Worm (Caenorhabditis elegans): ENCODE data around the gene nhr-119.

nhr-119 gene

ce11 chrII:2816676-2817075, 16.3 kb upstream of the nhr-119 start, which contains the start of gene set-13:
set-13 (plus strand) TSS chrII:2816976.
- no peak for TF ChIP-seq unc-62 (GFP tag; optimal IDR thresholded peaks at IDR 0.05)

- no peak for TF ChIP-seq unc-62 (GFP tag; optimal IDR thresholded peaks at IDR 0.05)
Measured at ce11 chrII:2815444-2815843, 15.0 kb upstream of the nhr-119 start, which contains the start of gene K12H6.2. K12H6.2 (minus strand) TSS chrII:2815544.

- no peak for TF ChIP-seq unc-62 (GFP tag; optimal IDR thresholded peaks at IDR 0.05)
Measured at ce11 chrII:2815017-2815416, 14.6 kb upstream of the nhr-119 start.

ce11 chrII:2807674-2808206, 7.3 kb upstream of the nhr-119 start, which contains the start of gene K12H6.12:
K12H6.12 (plus strand) TSS chrII:2808156.
- TF ChIP-seq unc-62 (GFP tag; optimal IDR thresholded peaks at IDR 0.05): no peak

ce11 chrII:2805566-2805965, 5.2 kb upstream of the nhr-119 start:
- TF ChIP-seq unc-62 (GFP tag; optimal IDR thresholded peaks at IDR 0.05): no peak

ce11 chrII:2804949-2805348, 4.5 kb upstream of the nhr-119 start:
- no peak for TF ChIP-seq unc-62 (GFP tag; optimal IDR thresholded peaks at IDR 0.05)

ce11 chrII:2804245-2804644, 3.8 kb upstream of the nhr-119 start:
- no peak for TF ChIP-seq unc-62 (GFP tag; optimal IDR thresholded peaks at IDR 0.05)

ce11 chrII:2802804-2803586, 2.6 kb upstream of the nhr-119 start:
- no peak for TF ChIP-seq unc-62 (GFP tag; optimal IDR thresholded peaks at IDR 0.05)

ce11 chrII:2801764-2802163, 1.4 kb upstream of the nhr-119 start:
- no peak for TF ChIP-seq unc-62 (GFP tag; optimal IDR thresholded peaks at IDR 0.05)

ce11 chrII:2797951-2798350, 2.4 kb downstream of the nhr-119 start:
- TF ChIP-seq unc-62 (GFP tag; optimal IDR thresholded peaks at IDR 0.05): no peak

ce11 chrII:2796431-2796830, 4.0 kb downstream of the nhr-119 start:
- no peak for TF ChIP-seq unc-62 (GFP tag; optimal IDR thresholded peaks at IDR 0.05)

- no peak for TF ChIP-seq unc-62 (GFP tag; optimal IDR thresholded peaks at IDR 0.05)
Measured at ce11 chrII:2795413-2795812, 5.0 kb downstream of the nhr-119 start.

- no peak for TF ChIP-seq unc-62 (GFP tag; optimal IDR thresholded peaks at IDR 0.05)
Measured at ce11 chrII:2791693-2792092, 8.7 kb downstream of the nhr-119 start.

- no peak for TF ChIP-seq unc-62 (GFP tag; optimal IDR thresholded peaks at IDR 0.05)
Measured at ce11 chrII:2787849-2788248, 12.6 kb downstream of the nhr-119 start.

- TF ChIP-seq unc-62 (GFP tag; optimal IDR thresholded peaks at IDR 0.05): no peak
Measured at ce11 chrII:2787031-2787512, 13.3 kb downstream of the nhr-119 start, which contains the start of the genes F08D12.12 and srpa-72. F08D12.12 (minus strand) TSS chrII:2787081. srpa-72 (plus strand) TSS chrII:2787481.

- no peak for TF ChIP-seq unc-62 (GFP tag; optimal IDR thresholded peaks at IDR 0.05)
Measured at ce11 chrII:2785787-2786186, 14.6 kb downstream of the nhr-119 start.

ce11 chrII:2783380-2783779, 17.0 kb downstream of the nhr-119 start:
- no peak for TF ChIP-seq unc-62 (GFP tag; optimal IDR thresholded peaks at IDR 0.05)
